Fruit fly (Drosophila melanogaster): ENCODE data around the gene mid.

dm6 chr2L:5499458-5499857, 38.0 kb downstream of the mid start:
- TF ChIP-seq CG32121 (GFP tag; IDR thresholded peaks at IDR 0.05): no peak
- TF ChIP-seq CG14655 (GFP tag; optimal IDR thresholded peaks at IDR 0.05): no peak

Data from whole organism, pupa.